Fruit fly (Drosophila melanogaster): ENCODE results near the gene mfrn.

The mfrn gene

DNA sequence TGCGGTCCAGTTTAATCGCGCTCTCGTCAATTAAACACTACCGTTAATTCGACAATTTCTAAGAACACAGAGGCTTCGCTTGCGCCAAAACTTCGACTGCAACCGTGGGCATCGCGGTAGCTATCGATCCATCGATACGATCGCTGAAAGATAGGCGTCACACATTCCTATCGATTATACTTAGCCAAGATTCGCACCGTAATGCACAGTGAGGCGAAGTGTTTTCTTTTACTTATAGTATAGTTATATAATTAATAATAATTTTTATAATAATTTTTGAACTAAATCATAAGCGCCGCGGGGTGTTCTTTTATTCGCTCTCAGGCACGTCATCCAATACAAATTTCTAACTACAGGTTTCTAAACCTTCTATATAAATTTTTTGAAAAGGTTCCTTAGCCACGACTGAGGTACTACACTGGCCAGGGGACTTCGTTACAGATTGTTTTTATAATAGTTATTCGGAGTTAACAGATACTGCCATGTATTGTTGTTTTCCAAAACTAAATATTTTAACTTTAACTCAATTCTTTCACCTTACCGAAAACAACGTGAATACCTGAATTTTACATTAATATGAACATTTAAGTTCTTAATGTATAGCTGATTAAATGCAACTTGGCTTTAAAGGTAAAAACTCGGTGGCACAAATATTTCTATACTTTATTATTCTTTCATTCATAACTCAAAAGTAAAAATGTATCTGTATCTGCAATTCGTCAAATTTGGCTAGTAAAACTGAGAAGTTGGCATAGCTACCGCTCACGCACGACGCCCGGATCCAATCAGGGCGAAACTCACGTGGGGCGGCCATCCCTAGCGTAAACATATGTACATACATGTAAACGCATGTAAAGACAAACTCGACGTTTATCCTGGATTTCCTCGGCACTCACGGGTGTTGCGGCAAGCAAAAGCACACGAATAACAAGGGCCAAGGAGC is 9.8 kb downstream of the mfrn start, which contains the start of the genes NSD and BOD1:
TSS of gene NSD (minus strand) at position 102 of the 943 bp plus-strand sequence.
TSS of gene BOD1 (plus strand) at position 494 of the 943 bp plus-strand sequence.
- peak; percentile 3 for TF ChIP-seq noc (tag; optimal IDR thresholded peaks at IDR 0.05)

DNA sequence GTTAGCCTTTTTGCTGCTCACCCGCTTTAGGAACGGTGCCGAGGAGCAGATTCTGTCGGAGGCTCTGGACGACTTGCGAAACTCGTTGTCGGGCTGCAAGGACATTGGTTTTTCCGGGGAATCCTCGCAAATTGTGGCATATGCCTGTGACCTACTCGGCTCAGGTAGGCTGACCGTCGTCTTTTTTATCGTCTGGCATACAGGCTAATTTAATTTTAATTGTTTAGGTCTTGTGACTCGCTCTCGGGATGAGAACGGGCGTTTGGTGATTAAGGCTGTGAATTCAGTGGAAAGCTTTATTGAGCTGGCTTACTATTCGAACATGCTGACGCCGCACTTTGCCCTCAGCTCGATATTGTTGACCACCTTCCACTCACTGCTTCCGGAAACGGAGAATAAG is 16.4 kb downstream of the mfrn start:
- no peak for TF ChIP-seq noc (tag; optimal IDR thresholded peaks at IDR 0.05)

DNA sequence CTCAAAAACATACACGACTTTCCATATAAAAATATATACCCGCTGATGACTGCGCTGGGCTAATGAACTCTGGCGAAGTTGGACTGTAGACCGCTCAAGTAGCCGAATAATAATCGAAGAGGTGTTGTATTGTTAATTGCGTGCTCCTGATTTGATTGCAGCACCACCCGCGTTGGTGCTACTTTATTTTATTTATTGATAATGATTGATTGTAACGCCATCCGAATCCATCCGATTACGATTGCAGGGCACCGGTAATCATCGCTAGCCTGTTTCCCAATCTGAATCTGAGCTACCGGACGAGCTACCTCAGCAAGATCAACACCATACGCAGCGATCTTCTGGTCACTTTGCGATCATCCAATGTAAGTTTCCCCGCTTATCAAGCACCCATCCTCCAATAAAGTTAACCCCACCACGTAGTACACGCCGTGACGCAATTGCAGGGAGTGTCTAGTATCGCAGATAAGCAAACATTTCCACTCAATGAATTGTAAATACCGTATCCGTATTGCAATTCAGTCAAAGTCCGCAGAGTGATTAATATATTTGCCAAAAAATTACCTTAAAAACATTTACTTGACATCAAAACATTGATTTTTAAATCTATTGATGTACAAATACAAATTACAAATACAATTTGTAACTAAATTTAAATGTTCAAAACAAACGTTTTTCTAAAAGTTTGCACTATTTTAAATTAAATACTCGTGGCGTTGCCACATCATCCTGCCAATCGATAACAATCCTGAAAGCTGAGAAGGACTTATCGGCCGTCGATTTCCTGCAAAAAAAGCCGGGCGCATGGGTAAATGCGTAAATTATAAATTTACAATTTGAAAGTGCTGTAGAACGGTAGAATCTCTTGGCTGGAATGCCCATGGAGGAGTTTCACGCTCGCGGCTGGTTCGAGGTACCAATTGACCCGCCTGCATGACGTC is 18.6 kb downstream of the mfrn start:
- TF ChIP-seq noc (tag; optimal IDR thresholded peaks at IDR 0.05): no peak

DNA sequence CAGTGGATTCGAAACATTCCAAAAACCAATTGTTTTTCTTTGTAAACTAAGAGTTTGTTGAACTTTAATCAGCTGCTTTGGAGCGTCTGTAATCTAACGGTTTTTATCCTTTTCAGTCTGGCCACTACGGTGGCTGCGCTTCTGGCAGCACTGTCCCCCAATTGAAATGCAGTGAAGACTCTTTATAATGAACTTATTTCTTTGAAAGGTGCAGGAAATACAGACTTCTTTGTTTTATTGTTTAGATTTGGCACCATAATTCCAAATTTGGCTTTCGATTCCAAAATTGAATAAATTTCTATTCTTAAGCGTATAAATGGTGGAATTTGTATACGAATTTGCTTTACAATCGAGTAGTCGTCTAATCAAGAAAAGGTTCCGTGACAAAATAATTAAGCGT is 19.7 kb downstream of the mfrn start, which contains the start of gene nenya:
TSS of gene nenya (minus strand) at position 35 of the 400 bp plus-strand sequence.
- TF ChIP-seq noc (tag; optimal IDR thresholded peaks at IDR 0.05): no peak

DNA sequence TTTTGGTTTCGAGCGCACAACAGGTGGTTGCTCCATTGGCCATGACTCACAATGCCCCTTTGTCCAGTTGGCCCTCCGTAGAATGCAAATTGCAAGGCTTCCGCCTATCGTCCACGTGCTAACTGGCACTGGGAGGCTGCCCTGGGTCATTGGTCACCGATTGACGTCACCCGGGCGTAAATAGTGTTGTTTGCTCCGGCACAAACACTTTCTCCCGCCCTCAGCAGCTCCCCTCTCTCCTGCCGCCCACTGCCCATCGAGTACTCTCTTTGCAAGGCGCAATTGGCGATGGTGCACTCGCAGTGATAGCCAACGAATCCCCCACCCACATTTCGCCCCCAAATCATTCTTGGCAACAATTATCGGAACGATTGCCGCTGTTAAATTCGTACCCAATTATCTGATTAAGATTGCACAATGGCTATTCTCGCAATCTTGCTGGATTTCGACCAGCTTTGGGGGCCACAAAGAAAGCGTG is 21.0 kb downstream of the mfrn start:
- TF ChIP-seq noc (tag; optimal IDR thresholded peaks at IDR 0.05): no peak

DNA sequence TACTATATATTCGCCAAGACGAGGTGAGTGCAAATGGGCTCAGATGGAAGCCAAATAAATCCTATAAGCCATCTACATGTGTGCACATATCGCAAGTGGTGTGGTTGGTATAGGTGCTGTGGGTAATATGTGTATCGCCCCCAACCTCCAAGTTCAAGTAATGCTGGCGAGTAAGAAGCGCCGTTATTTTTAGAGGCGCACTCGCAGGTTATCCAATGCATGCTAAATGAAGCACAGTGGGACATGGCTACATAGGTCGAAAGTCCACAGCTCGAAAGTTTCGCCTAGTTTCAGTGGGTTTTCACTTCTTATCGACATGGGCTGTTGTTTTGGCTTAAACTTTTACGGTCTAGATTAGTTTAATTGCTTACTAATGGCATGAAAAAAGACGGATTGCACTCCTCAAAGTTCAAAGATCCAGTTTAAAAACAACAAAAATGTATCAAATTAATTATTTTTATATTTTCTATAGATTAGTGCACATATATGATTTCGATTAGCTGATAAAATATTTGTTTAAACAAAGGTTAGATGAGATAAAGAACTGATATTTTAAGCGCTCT is 21.8 kb downstream of the mfrn start:
- no peak for TF ChIP-seq noc (tag; optimal IDR thresholded peaks at IDR 0.05)

DNA sequence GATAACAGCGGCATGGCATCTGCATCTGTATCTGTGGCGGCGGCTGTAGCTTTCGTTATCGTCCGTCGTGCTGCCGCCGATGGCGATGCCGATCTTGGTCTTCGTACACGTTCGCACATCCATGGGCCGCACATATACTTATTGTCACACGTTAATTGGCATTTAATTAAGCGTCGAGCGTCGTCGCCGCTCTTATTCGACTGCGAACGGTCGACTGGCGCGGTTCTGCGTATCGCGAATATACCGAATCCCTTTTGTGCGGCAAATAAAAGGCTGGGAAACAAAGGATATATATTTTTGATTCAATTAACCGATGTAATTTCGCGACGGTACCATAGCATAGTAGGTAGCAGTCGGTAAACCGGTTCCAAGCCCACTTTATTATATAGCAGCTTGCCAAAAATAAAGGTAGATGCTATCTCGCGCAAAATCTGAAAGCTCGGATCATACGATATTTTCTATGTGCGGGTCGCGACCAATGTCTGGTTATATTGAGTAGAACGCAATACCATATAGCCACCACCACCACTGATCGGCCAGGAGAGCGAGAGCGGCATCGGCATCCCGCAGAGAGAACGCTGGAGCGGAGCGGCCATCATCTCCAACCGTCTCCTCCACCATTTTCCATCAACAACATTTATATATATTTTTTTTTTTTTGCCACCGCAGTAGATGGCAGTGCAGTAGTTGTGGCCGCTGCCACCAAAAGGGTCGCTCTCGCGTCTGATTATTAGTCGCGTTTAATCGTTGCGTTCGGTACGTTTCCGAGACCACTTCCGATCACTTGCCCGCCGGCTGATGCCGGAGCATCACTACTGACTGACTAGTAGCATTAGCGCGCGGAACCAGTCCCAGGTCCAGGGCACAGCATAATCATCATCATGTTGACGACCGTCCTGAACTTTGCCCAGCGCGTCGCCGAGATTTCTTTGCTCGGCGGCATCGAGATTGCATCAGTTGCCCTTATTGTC is 22.5 kb downstream of the mfrn start, which contains the start of gene mino:
TSS of gene mino (plus strand) at position 192 of the 971 bp plus-strand sequence.
- peak; percentile 69 for TF ChIP-seq noc (tag; optimal IDR thresholded peaks at IDR 0.05)

DNA sequence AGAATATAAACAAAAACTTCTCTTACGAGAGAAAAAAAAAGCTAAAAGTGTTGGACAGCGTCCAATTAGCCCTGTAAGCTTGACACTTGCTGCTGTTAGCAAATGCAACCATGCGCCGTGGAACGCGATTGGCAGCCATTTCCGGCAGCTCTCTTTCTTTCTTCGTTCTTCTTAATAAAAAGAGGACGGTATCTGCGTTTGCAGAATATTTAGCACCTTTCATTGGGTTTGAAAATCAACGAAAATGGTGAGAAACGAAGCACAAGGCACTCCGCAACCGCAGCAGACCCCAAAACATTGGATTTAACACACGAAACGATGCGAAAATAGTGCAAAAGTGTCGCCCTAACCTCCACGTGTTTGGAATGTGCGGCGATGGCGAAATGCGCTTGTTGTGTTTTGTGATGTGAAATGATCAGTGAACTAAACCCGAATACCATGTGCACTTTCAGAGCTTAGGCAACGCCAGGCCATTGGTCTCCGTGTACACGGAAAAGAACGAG is 25.1 kb downstream of the mfrn start, which contains the start of gene RpL4:
TSS of gene RpL4 (plus strand) at position 149 of the 503 bp plus-strand sequence.
- peak; percentile 44 for TF ChIP-seq noc (tag; optimal IDR thresholded peaks at IDR 0.05)

DNA sequence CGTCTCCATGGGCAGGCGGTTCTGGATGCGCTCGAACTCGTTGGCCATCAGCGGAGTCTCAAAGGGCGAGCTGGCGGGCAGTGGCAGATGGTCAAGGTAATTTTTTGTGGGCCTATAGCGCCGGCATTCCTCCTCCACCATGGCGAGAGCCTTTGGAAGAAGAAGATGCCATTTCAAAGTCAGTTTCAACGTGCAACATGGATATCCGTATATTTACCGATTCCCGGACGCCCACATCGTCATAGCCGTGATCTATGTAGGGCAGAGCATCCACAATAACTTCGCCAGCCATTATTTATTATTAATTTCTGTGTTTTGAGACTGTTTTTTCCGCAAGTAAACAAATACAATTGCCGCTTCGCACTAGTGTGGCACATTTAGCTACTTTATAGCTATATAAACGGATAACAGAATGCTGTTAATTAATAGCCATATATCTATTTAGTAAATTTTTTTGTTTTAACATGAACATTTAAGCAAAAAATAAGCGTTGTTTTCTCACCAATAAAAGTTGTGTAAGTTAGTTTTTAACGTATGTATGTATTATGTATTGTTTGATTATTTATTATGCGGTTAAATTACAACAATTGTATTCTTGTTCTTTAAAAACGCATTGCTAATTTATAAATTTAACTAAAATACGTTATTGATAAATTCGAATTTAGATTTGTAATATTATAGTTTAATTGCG is 25.7 kb downstream of the mfrn start, which contains the start of gene BCAS2:
TSS of gene BCAS2 (minus strand) at position 375 of the 691 bp plus-strand sequence.
- no peak for TF ChIP-seq noc (tag; optimal IDR thresholded peaks at IDR 0.05)

DNA sequence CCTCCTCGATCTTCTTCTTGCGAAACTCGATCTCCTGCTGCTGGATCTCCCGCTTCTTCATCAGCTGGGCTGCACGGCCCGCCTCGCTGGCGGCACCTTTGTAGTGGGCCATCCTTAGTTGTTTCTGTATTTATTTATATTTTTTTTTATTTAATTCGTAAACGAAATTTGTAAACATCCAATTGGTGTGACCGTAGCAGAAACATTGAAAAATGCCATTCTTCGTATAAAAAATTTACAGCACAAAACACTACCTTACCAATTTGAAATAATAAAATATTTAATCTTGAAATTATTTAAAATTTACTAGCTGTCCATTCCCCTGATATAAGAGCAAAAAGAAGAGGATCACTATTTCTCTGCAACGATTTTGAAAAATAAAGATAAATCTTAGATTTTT is 26.9 kb downstream of the mfrn start, which contains the start of gene CG12259:
TSS of gene CG12259 (minus strand) at position 207 of the 400 bp plus-strand sequence.
- no peak for TF ChIP-seq noc (tag; optimal IDR thresholded peaks at IDR 0.05)

DNA sequence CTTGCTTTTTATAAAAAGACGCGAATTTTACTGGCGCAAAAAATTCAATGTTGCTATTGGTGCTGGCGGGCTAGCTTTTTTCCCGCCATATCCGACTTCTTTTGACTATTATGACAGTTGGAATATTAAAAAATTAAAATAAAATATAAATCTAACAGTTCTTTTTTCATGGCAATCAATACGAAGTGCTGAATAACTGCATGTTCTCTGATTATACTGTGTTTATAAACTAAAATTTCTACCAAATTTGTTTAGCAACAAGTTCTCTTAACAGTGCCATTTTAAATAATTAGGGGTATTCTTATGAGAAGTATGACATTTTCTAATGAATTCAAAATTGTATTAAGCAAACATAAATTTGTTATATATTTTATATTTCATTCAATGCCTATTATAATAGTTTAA is 28.4 kb downstream of the mfrn start, which contains the start of gene Boh1:
TSS of gene Boh1 (minus strand) at position 76 of the 405 bp plus-strand sequence.
- TF ChIP-seq noc (tag; optimal IDR thresholded peaks at IDR 0.05): peak; percentile 38

DNA sequence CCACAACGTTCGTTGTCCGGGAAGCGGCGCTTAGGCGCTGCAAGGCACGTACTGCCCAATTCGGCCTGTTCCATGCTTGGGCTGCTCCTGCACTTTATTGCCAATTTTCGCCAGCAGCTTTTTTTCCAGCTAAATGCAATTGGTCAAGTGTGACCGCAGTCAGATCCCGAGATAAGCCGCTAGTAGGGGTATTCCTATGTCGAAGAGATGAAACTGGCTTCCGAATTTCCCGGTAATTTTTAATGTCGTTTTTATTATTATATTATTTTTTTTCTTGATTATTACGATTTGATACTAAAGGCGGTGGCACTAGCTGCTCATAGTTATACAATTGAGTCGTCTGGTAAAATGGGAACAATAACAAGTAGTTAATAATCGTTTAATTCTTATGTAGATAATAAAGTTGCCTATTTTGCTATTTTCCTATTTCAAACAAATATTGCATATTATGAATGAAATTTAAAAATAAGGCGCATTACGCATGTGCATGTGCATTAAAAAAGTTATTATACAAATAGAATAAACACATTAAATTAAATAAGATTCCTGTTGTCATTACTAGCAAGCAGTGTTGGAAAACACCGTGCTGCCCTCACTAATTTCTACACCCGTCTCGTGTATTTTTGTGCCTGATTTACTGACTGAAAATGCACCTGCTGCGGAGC is 31.3 kb downstream of the mfrn start, which contains the start of the genes CG5003 and mRpS22:
TSS of gene CG5003 (minus strand) at position 162 of the 665 bp plus-strand sequence.
TSS of gene mRpS22 (plus strand) at position 554 of the 665 bp plus-strand sequence.
- TF ChIP-seq noc (tag; optimal IDR thresholded peaks at IDR 0.05): peak; percentile 58
